Worm (Caenorhabditis elegans) whole organism, early embryonic: ENCODE measurements around the gene C31B8.9.

ENCODE experiments used
- B0310.2 ChIP-seq: sonication (generic microtip); optimal IDR thresholded peaks from 2 replicates; lab custom pipeline; 2016; ENCODE audit warnings: mild to moderate bottlenecking, missing genetic modification characterization, missing compliant biosample characterization
- aly-1 ChIP-seq: sonication (generic microtip); optimal IDR thresholded peaks from 2 replicates; lab custom pipeline; 2016; ENCODE audit warnings: missing genetic modification characterization, missing compliant biosample characterization
- ama-1 ChIP-seq: fragments of 150-350 bp; optimal IDR thresholded peaks from 2 replicates; lab custom pipeline; 2014
- ceh-36 ChIP-seq: sonication (generic microtip); optimal IDR thresholded peaks from 2 replicates; lab custom pipeline; 2016; ENCODE audit warnings: missing genetic modification characterization, inconsistent platforms, missing compliant biosample characterization
- ets-7 ChIP-seq: sonication (generic microtip); optimal IDR thresholded peaks from 2 replicates; lab custom pipeline; 2016; ENCODE audit warnings: missing genotype, missing genetic modification characterization, missing compliant biosample characterization
- flt-1 ChIP-seq: fragments of 200-800 bp; sonication (Bioruptor generic); IDR thresholded peaks from 2 replicates; pipeline ENCODE4 v1.3.6; 2022; ENCODE audit warnings: missing genetic modification characterization, missing compliant biosample characterization
- hmbx-1 ChIP-seq: sonication (generic microtip); optimal IDR thresholded peaks from 2 replicates; lab custom pipeline; 2016; ENCODE audit warnings: mild to moderate bottlenecking, missing genetic modification characterization, missing compliant biosample characterization
- pes-1 ChIP-seq: fragments of 200-800 bp; sonication (Bioruptor generic); IDR thresholded peaks from 2 replicates; pipeline ENCODE4 v1.3.6; 2022; ENCODE audit warnings: missing genetic modification reagents, missing genetic modification characterization, missing compliant biosample characterization
- scrt-1 ChIP-seq: fragments of 200-800 bp; sonication (Bioruptor generic); IDR thresholded peaks from 2 replicates; pipeline ENCODE4 v1.3.6; 2022; ENCODE audit warnings: missing genetic modification characterization, missing compliant biosample characterization
- tbx-11 ChIP-seq: fragments of 200-800 bp; sonication (Bioruptor generic); IDR thresholded peaks from 2 replicates; pipeline ENCODE4 v1.3.6; 2022; ENCODE audit warnings: missing genetic modification characterization, missing compliant biosample characterization
- tra-4 ChIP-seq: sonication (generic microtip); optimal IDR thresholded peaks from 2 replicates; lab custom pipeline; 2017; ENCODE audit warnings: missing genetic modification characterization, missing compliant biosample characterization

ce11 chrV:2863033-2863432 is 49.8 kb downstream of the C31B8.9 start, which contains the start of gene srh-272:
- TF ChIP-seq pes-1 (no peak), tbx-11 (GFP tag; lab: Robert Waterston, UW) (no peak), B0310.2 (no peak), flt-1 (GFP tag; lab: Robert Waterston, UW) (no peak), scrt-1 (GFP tag; lab: Robert Waterston, UW) (no peak), tra-4 (no peak), ama-1 (lab: Kevin White, UChicago) (no peak), ets-7 (tag; lab: Kevin White, UChicago) (no peak), ceh-36 (tag; lab: Kevin White, UChicago) (no peak), hmbx-1 (tag; lab: Kevin White, UChicago) (no peak), aly-1 (tag; lab: Kevin White, UChicago) (no peak)
